Worm (Caenorhabditis elegans): ENCODE measurements around the gene C01G10.1.

ce11 chrV:15074907-15075306 is 24.6 kb upstream of the C01G10.1 start:
- TF ChIP-seq gei-8 (GFP tag; optimal IDR thresholded peaks at IDR 0.05) = no peak
- no peak for TF ChIP-seq Y5F2A.4 (GFP tag; optimal IDR thresholded peaks at IDR 0.05)
- no peak for TF ChIP-seq lir-3 (tag; optimal IDR thresholded peaks at IDR 0.05)
- TF ChIP-seq php-3 (GFP tag; IDR thresholded peaks at IDR 0.05) = no peak
- no peak for TF ChIP-seq ztf-11 (tag; optimal IDR thresholded peaks at IDR 0.05)
- no peak for TF ChIP-seq duxl-1 (tag; optimal IDR thresholded peaks at IDR 0.05; ENCODE audit: poor library complexity)
- TF ChIP-seq mdt-29 (GFP tag; IDR thresholded peaks at IDR 0.05) = no peak
- no peak for TF ChIP-seq fos-1 (tag; optimal IDR thresholded peaks at IDR 0.05)
- TF ChIP-seq R02D3.7 (tag; optimal IDR thresholded peaks at IDR 0.05) = no peak
- TF ChIP-seq daf-19 (GFP tag; conservative IDR thresholded peaks at IDR 0.05) = no peak
- TF ChIP-seq nhr-102 (tag; optimal IDR thresholded peaks at IDR 0.05) = no peak
- peak; percentile 82 for TF ChIP-seq fkh-10 (GFP tag; optimal IDR thresholded peaks at IDR 0.05)
- TF ChIP-seq pha-4 (GFP tag; IDR thresholded peaks at IDR 0.05) = no peak
- no peak for TF ChIP-seq pha-4 (tag; optimal IDR thresholded peaks at IDR 0.05)
